Fruit fly (Drosophila melanogaster) whole organism, prepupa: ENCODE results near the gene pyd.
A peak's percentile ranks its signal among the peaks of the same experiment; 100 is the strongest.

Source experiments
- Blimp-1 ChIP-seq: fragments of 200-800 bp; sonication (Bioruptor generic); optimal IDR thresholded peaks from 3 replicates; lab custom pipeline; 2017; ENCODE audit warnings: missing biosample characterization, missing genetic modification characterization, mild to moderate bottlenecking, moderate library complexity, missing genetic modification reagents
- CG10669 ChIP-seq: fragments of 200-800 bp; sonication (Bioruptor generic); optimal IDR thresholded peaks from 3 replicates; lab custom pipeline; 2018; ENCODE audit warnings: missing biosample characterization, mild to moderate bottlenecking, missing genetic modification characterization, moderate library complexity
- CG11294 ChIP-seq: fragments of 200-800 bp; sonication (Bioruptor generic); IDR thresholded peaks from 2 replicates; pipeline ENCODE4 v1.3.6; 2022; ENCODE audit warnings: missing biosample characterization, missing genetic modification characterization
- CG11902 ChIP-seq: fragments of 200-800 bp; sonication (Bioruptor generic); optimal IDR thresholded peaks from 3 replicates; lab custom pipeline; 2016; ENCODE audit warnings: missing biosample characterization, missing genetic modification characterization
- CG15336 ChIP-seq: fragments of 200-800 bp; sonication (Bioruptor generic); IDR thresholded peaks from 2 replicates; pipeline ENCODE4 v1.3.6; 2022; ENCODE audit warnings: missing biosample characterization, missing genetic modification characterization
- CG16779 ChIP-seq: fragments of 200-800 bp; sonication (Bioruptor generic); optimal IDR thresholded peaks from 3 replicates; lab custom pipeline; 2017; ENCODE audit warnings: missing biosample characterization, mild to moderate bottlenecking, missing genetic modification characterization
- CG3032 ChIP-seq: fragments of 200-800 bp; optimal IDR thresholded peaks from 2 replicates; lab custom pipeline; 2019; ENCODE audit warnings: missing biosample characterization, mild to moderate bottlenecking, missing genetic modification characterization, moderate library complexity
- CG31627 ChIP-seq: fragments of 200-800 bp; sonication (Bioruptor generic); optimal IDR thresholded peaks from 3 replicates; lab custom pipeline; 2016; ENCODE audit warnings: missing biosample characterization, missing genetic modification characterization
- CG32006 ChIP-seq: fragments of 200-800 bp; sonication (Bioruptor generic); optimal IDR thresholded peaks from 3 replicates; lab custom pipeline; 2017; ENCODE audit warnings: missing biosample characterization, mild to moderate bottlenecking, missing genetic modification characterization
- CG34406 ChIP-seq: fragments of 200-800 bp; sonication (Bioruptor generic); optimal IDR thresholded peaks from 3 replicates; lab custom pipeline; 2016; ENCODE audit warnings: missing biosample characterization, missing genetic modification characterization
- CG3919 ChIP-seq: fragments of 200-800 bp; sonication (Bioruptor generic); optimal IDR thresholded peaks from 3 replicates; lab custom pipeline; 2016; ENCODE audit warnings: missing biosample characterization, missing genetic modification characterization
- CG4318 ChIP-seq: fragments of 200-800 bp; sonication (Bioruptor generic); optimal IDR thresholded peaks from 3 replicates; lab custom pipeline; 2017; ENCODE audit warnings: missing biosample characterization, mild to moderate bottlenecking, missing genetic modification characterization
- CG6792 ChIP-seq: fragments of 200-800 bp; sonication (Bioruptor generic); optimal IDR thresholded peaks from 3 replicates; lab custom pipeline; 2016; ENCODE audit warnings: missing biosample characterization, missing genetic modification characterization
- CG6808 ChIP-seq: fragments of 200-800 bp; sonication (Bioruptor generic); optimal IDR thresholded peaks from 3 replicates; lab custom pipeline; 2017; ENCODE audit warnings: missing biosample characterization, missing genetic modification characterization, mild to moderate bottlenecking, moderate library complexity, missing genetic modification reagents
- CG6854 ChIP-seq: fragments of 200-800 bp; sonication (Bioruptor generic); optimal IDR thresholded peaks from 2 replicates; lab custom pipeline; 2017; ENCODE audit warnings: missing biosample characterization, mild to moderate bottlenecking, missing genetic modification characterization
- CG7368 ChIP-seq: fragments of 200-800 bp; sonication (Bioruptor generic); optimal IDR thresholded peaks from 3 replicates; lab custom pipeline; 2016; ENCODE audit warnings: missing biosample characterization, missing genetic modification characterization
- CG8119 ChIP-seq: fragments of 200-800 bp; sonication (Bioruptor generic); IDR thresholded peaks from 3 replicates; pipeline ENCODE4 v1.3.6; 2022; ENCODE audit warnings: missing biosample characterization, missing genetic modification characterization
- CG8319 ChIP-seq: fragments of 200-800 bp; sonication (Bioruptor generic); optimal IDR thresholded peaks from 3 replicates; lab custom pipeline; 2016; ENCODE audit warnings: missing biosample characterization, missing genetic modification characterization
- CG8632 ChIP-seq: fragments of 200-800 bp; sonication (Bioruptor generic); optimal IDR thresholded peaks from 3 replicates; lab custom pipeline; 2016; ENCODE audit warnings: missing biosample characterization, missing genetic modification characterization
- CG9139 ChIP-seq: fragments of 200-800 bp; sonication (Bioruptor generic); optimal IDR thresholded peaks from 3 replicates; lab custom pipeline; 2017; ENCODE audit warnings: missing biosample characterization, mild to moderate bottlenecking, missing genetic modification characterization
- Eip75B ChIP-seq: fragments of 200-800 bp; sonication (Bioruptor generic); optimal IDR thresholded peaks from 3 replicates; lab custom pipeline; 2016; ENCODE audit warnings: missing biosample characterization, missing genetic modification characterization
- Eip78C ChIP-seq: fragments of 200-800 bp; sonication (Bioruptor generic); peaks from one replicate; lab custom pipeline; 2016; ENCODE audit warnings: missing biosample characterization, missing genetic modification characterization
- Eip93F ChIP-seq: fragments of 200-800 bp; sonication (Bioruptor generic); optimal IDR thresholded peaks from 2 replicates; lab custom pipeline; 2016; ENCODE audit warnings: missing biosample characterization, mild to moderate bottlenecking, missing genetic modification characterization
- Ets21C ChIP-seq: fragments of 200-800 bp; sonication (Bioruptor generic); optimal IDR thresholded peaks from 3 replicates; lab custom pipeline; 2016; ENCODE audit warnings: missing biosample characterization, missing genetic modification characterization
- Ets96B ChIP-seq: fragments of 200-800 bp; optimal IDR thresholded peaks from 2 replicates; lab custom pipeline; 2019; ENCODE audit warnings: missing biosample characterization, mild to moderate bottlenecking, missing genetic modification characterization, moderate library complexity
- Hr38 ChIP-seq: sonication (Bioruptor generic); optimal IDR thresholded peaks from 2 replicates; lab custom pipeline; 2016; ENCODE audit warnings: missing biosample characterization, missing genetic modification characterization
- Hr39 ChIP-seq: fragments of 200-800 bp; sonication (Bioruptor generic); optimal IDR thresholded peaks from 2 replicates; lab custom pipeline; 2016; ENCODE audit warnings: missing biosample characterization, missing genetic modification characterization
- Hr4 ChIP-seq: fragments of 200-800 bp; sonication (Bioruptor generic); optimal IDR thresholded peaks from 3 replicates; lab custom pipeline; 2016; ENCODE audit warnings: missing biosample characterization, missing genetic modification characterization
- Lpt ChIP-seq: fragments of 200-800 bp; sonication (Bioruptor generic); optimal IDR thresholded peaks from 3 replicates; lab custom pipeline; 2016; ENCODE audit warnings: missing biosample characterization, missing genetic modification characterization
- Met ChIP-seq: fragments of 200-800 bp; sonication (Bioruptor generic); optimal IDR thresholded peaks from 3 replicates; lab custom pipeline; 2016; ENCODE audit warnings: missing biosample characterization, missing genetic modification characterization
- OdsH ChIP-seq: fragments of 200-800 bp; sonication (Bioruptor generic); optimal IDR thresholded peaks from 3 replicates; lab custom pipeline; 2016; ENCODE audit warnings: missing biosample characterization, missing genetic modification characterization
- Smox ChIP-seq: fragments of 200-800 bp; sonication (Bioruptor generic); optimal IDR thresholded peaks from 3 replicates; lab custom pipeline; 2016; ENCODE audit warnings: missing biosample characterization, missing genetic modification characterization
- Sox102F ChIP-seq: fragments of 200-800 bp; sonication (Bioruptor generic); optimal IDR thresholded peaks from 2 replicates; lab custom pipeline; 2016; ENCODE audit warnings: missing biosample characterization, mild to moderate bottlenecking, missing genetic modification characterization
- Sox14 ChIP-seq: fragments of 200-800 bp; sonication (Bioruptor generic); optimal IDR thresholded peaks from 3 replicates; lab custom pipeline; 2016; ENCODE audit warnings: missing biosample characterization, missing genetic modification characterization
- Sox15 ChIP-seq: fragments of 200-800 bp; sonication (Bioruptor generic); optimal IDR thresholded peaks from 3 replicates; lab custom pipeline; 2016; ENCODE audit warnings: missing biosample characterization, missing genetic modification characterization
- achi ChIP-seq: fragments of 200-800 bp; sonication (Bioruptor generic); optimal IDR thresholded peaks from 3 replicates; lab custom pipeline; 2016; ENCODE audit warnings: missing biosample characterization, missing genetic modification characterization
- acj6 ChIP-seq: fragments of 200-800 bp; sonication (Bioruptor generic); optimal IDR thresholded peaks from 3 replicates; lab custom pipeline; 2016; ENCODE audit warnings: missing biosample characterization, missing genetic modification characterization
- cyc ChIP-seq: fragments of 200-800 bp; sonication (Bioruptor generic); optimal IDR thresholded peaks from 3 replicates; lab custom pipeline; 2016; ENCODE audit warnings: missing biosample characterization, missing genetic modification characterization
- dac ChIP-seq: fragments of 200-800 bp; sonication (Bioruptor generic); optimal IDR thresholded peaks from 2 replicates; lab custom pipeline; 2017; ENCODE audit warnings: missing biosample characterization, mild to moderate bottlenecking, missing genetic modification characterization
- dsx ChIP-seq: fragments of 200-800 bp; optimal IDR thresholded peaks from 3 replicates; lab custom pipeline; 2019; ENCODE audit warnings: missing biosample characterization, mild to moderate bottlenecking, missing genetic modification characterization, moderate library complexity; ENCODE audit not compliant: poor library complexity, severe bottlenecking
- esn ChIP-seq: fragments of 200-800 bp; sonication (Bioruptor generic); optimal IDR thresholded peaks from 2 replicates; lab custom pipeline; 2016; ENCODE audit warnings: missing biosample characterization, mild to moderate bottlenecking, missing genetic modification characterization, moderate library complexity
- fd59A ChIP-seq: fragments of 200-800 bp; sonication (Bioruptor generic); optimal IDR thresholded peaks from 2 replicates; lab custom pipeline; 2017; ENCODE audit warnings: missing biosample characterization, mild to moderate bottlenecking, missing genetic modification characterization, missing genetic modification reagents
- fd85E ChIP-seq: fragments of 200-800 bp; sonication (Bioruptor generic); optimal IDR thresholded peaks from 3 replicates; lab custom pipeline; 2016; ENCODE audit warnings: missing biosample characterization, missing genetic modification characterization
- fkh ChIP-seq: fragments of 200-800 bp; sonication (Bioruptor generic); optimal IDR thresholded peaks from 3 replicates; lab custom pipeline; 2017; ENCODE audit warnings: missing biosample characterization, mild to moderate bottlenecking, missing genetic modification characterization, moderate library complexity
- net ChIP-seq: fragments of 200-800 bp; sonication (Bioruptor generic); optimal IDR thresholded peaks from 3 replicates; lab custom pipeline; 2016; ENCODE audit warnings: missing biosample characterization, missing genetic modification characterization
- pdm3 ChIP-seq: fragments of 200-800 bp; sonication (Bioruptor generic); optimal IDR thresholded peaks from 3 replicates; lab custom pipeline; 2016; ENCODE audit warnings: missing biosample characterization, missing genetic modification characterization
- salr ChIP-seq, 2 experiments: fragments of 200-800 bp; sonication (Bioruptor generic); optimal IDR thresholded peaks; 3 replicates each; lab custom pipeline; 2016 to 2018; ENCODE audit warnings: missing biosample characterization in 2 of 2, missing genetic modification characterization in 2 of 2, mild to moderate bottlenecking in 1 of 2
- spab ChIP-seq: fragments of 200-800 bp; sonication (Bioruptor generic); optimal IDR thresholded peaks from 2 replicates; lab custom pipeline; 2017; ENCODE audit warnings: missing biosample characterization, mild to moderate bottlenecking, missing genetic modification characterization, missing genetic modification reagents
- ss ChIP-seq, 2 experiments: fragments of 200-800 bp; sonication (Bioruptor generic); optimal IDR thresholded peaks; 2 replicates in 1 of 2; 3 replicates in 1 of 2; lab custom pipeline; 2017 to 2018; ENCODE audit warnings: mild to moderate bottlenecking in 2 of 2, missing biosample characterization in 2 of 2, missing genetic modification characterization in 2 of 2, moderate library complexity in 1 of 2
- svp ChIP-seq: fragments of 200-800 bp; sonication (Bioruptor generic); peaks from one replicate; lab custom pipeline; 2016; ENCODE audit warnings: missing biosample characterization, missing genetic modification characterization
- topi ChIP-seq: fragments of 200-800 bp; sonication (Bioruptor generic); optimal IDR thresholded peaks from 3 replicates; lab custom pipeline; 2016; ENCODE audit warnings: missing biosample characterization, missing genetic modification characterization
- vri ChIP-seq: fragments of 200-800 bp; sonication (Bioruptor generic); optimal IDR thresholded peaks from 3 replicates; lab custom pipeline; 2016; ENCODE audit warnings: missing biosample characterization, mild to moderate bottlenecking, missing genetic modification characterization

Gene pyd

DNA sequence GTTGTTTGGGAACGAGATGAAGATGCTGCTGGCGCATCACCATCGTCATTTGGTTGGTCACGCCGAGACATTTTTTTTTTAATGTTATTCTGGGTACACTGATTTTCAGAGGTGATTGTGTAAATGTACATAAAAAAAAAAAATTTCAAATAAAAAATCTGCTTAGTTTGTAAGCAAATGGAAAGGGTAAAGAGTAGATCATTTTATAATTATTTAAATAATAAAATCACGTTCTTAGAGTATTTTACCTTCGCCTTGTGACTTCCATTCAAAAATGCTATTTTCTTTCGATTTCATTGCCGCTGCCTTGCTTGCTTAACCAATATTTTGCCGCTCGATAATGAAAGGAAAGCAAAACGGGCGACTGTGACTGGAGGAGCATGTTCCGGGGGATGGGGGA is 47.1 kb upstream of the pyd start:
- peak; percentile 75 for TF ChIP-seq pdm3 (GFP tag; lab: Kevin White, UChicago)
- peak; percentile 86 for TF ChIP-seq Smox
- TF ChIP-seq net: no peak
- TF ChIP-seq CG32006 (GFP tag; lab: Kevin White, UChicago): peak; percentile 63
- TF ChIP-seq Met (GFP tag; lab: Kevin White, UChicago): peak; percentile 84
- TF ChIP-seq fd59A (GFP tag; lab: Kevin White, UChicago): peak; percentile 16
- peak; percentile 69 for TF ChIP-seq CG31627 (GFP tag; lab: Kevin White, UChicago)
- TF ChIP-seq Sox102F (GFP tag; lab: Kevin White, UChicago): peak; percentile 68
- peak; percentile 49 for TF ChIP-seq spab (GFP tag; lab: Kevin White, UChicago)
- peak; percentile 84 for TF ChIP-seq topi (GFP tag; lab: Kevin White, UChicago)
- peak; percentile 37 for TF ChIP-seq CG10669 (GFP tag; lab: Kevin White, UChicago)
- TF ChIP-seq CG9139 (GFP tag; lab: Kevin White, UChicago): peak; percentile 25
- TF ChIP-seq dac (GFP tag; lab: Kevin White, UChicago): no peak
- TF ChIP-seq CG11902 (GFP tag; lab: Kevin White, UChicago): peak; percentile 79
- TF ChIP-seq achi (GFP tag; lab: Kevin White, UChicago): peak; percentile 76
- peak; percentile 69 for TF ChIP-seq Ets21C
- peak in 1 of 2 experiments; percentile 27 for TF ChIP-seq ss (GFP tag; optimal IDR thresholded peaks at IDR 0.05; lab: Kevin White, UChicago)
- TF ChIP-seq CG16779 (tag; lab: Kevin White, UChicago): no peak
- peak; percentile 83 for TF ChIP-seq Blimp-1 (GFP tag; lab: Kevin White, UChicago)
- TF ChIP-seq CG8319: peak; percentile 69
- peak; percentile 94 for TF ChIP-seq Eip78C (GFP tag; lab: Kevin White, UChicago)
- TF ChIP-seq OdsH (GFP tag; lab: Kevin White, UChicago): peak; percentile 73
- TF ChIP-seq CG11294 (GFP tag; lab: Robert Waterston, UW): no peak
- peak; percentile 51; the same call in 2 of the 3 replicates for TF ChIP-seq CG8119 (GFP tag; lab: Robert Waterston, UW)
- TF ChIP-seq Sox14: peak; percentile 71
- no peak for TF ChIP-seq Lpt (GFP tag; lab: Kevin White, UChicago)
- peak; percentile 84 for TF ChIP-seq CG8632
- peak; percentile 88 for TF ChIP-seq esn (GFP tag; lab: Kevin White, UChicago)
- TF ChIP-seq cyc: peak; percentile 80
- peak in 1 of 2 experiments; percentile 43 for TF ChIP-seq salr (GFP tag; optimal IDR thresholded peaks at IDR 0.05; lab: Kevin White, UChicago)
- TF ChIP-seq CG6792: peak; percentile 87
- TF ChIP-seq Eip75B (GFP tag; lab: Kevin White, UChicago): peak; percentile 51
- TF ChIP-seq CG3919 (GFP tag; lab: Kevin White, UChicago): peak; percentile 63
- no peak for TF ChIP-seq dsx (GFP tag; lab: Kevin White, UChicago)
- TF ChIP-seq CG15336 (GFP tag; lab: Robert Waterston, UW): peak; percentile 66
- TF ChIP-seq Hr38 (GFP tag; lab: Kevin White, UChicago): no peak
- TF ChIP-seq CG3032: peak; percentile 37
- TF ChIP-seq Hr39 (GFP tag; lab: Kevin White, UChicago): peak; percentile 64
- peak; percentile 25 for TF ChIP-seq Hr4
- peak; percentile 93 for TF ChIP-seq svp
- no peak for TF ChIP-seq fkh (GFP tag; lab: Kevin White, UChicago)
- TF ChIP-seq CG34406 (GFP tag; lab: Kevin White, UChicago): peak; percentile 90
- peak; percentile 30 for TF ChIP-seq CG7368 (GFP tag; lab: Kevin White, UChicago)
- TF ChIP-seq acj6 (GFP tag; lab: Kevin White, UChicago): peak; percentile 78
- peak; percentile 51 for TF ChIP-seq CG6808 (GFP tag; lab: Kevin White, UChicago)
- TF ChIP-seq Eip93F (GFP tag; lab: Kevin White, UChicago): peak; percentile 55
- TF ChIP-seq CG6854 (GFP tag; lab: Kevin White, UChicago): no peak
- TF ChIP-seq Ets96B: peak; percentile 13
- TF ChIP-seq CG4318 (GFP tag; lab: Kevin White, UChicago): no peak
- peak; percentile 71 for TF ChIP-seq Sox15 (GFP tag; lab: Kevin White, UChicago)
- no peak for TF ChIP-seq vri (GFP tag; lab: Kevin White, UChicago)
- TF ChIP-seq fd85E (GFP tag; lab: Kevin White, UChicago): peak; percentile 40
